Worm (Caenorhabditis elegans): ENCODE measurements around the gene sra-36.

The sra-36 gene

DNA sequence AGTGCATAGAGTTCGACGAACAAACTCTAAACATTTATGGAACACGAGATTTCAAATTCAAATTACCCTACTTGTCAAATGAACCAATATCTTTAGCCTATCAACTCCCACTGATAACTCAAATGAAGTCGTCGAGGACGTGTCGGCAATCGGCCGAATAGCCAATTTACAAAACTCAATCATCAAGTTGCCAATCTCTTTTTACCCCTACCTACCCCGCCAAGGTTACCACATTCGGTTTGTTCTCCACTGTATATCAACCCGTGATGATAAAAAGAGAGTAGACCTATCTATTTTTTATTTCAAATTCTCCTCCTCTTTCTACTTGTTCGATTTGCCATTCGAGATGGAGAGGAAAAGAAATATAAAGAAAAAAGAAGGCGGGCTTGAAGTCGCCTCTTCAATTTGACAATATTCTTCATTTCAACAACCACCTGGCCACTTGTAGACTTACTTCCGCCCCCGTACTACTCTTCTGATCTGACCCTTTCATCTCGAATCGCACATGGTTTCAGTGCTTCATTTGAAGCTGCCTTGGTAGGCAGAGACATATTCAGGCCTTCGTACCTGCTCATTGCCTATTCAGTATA lies 9.5 kb upstream of the sra-36 start:
- TF ChIP-seq aly-2 (tag; optimal IDR thresholded peaks at IDR 0.05): no peak
- peak; percentile 18 for TF ChIP-seq hlh-30 (tag; optimal IDR thresholded peaks at IDR 0.05; ENCODE audit: insufficient read depth)

DNA sequence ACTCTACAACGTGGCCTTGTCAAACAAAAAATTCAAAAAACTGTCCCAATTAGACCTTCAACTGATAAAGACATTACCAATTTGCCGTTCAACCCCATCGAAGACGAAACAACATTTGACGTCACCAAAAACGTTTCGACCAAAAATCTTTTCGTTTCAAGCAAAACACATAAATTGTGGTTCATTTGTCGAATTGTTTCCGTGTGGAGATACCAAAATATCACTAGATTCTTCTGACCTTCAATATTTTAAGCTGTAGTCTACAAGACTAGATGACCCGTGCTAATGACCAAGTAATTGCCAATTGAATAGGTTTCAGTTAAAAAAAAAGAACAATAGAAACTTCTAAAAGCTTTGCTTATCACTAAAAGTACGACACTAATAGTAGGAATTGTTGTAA lies 7.9 kb upstream of the sra-36 start:
- TF ChIP-seq ceh-62 (tag; optimal IDR thresholded peaks at IDR 0.05) (no peak), ztf-7 (tag; optimal IDR thresholded peaks at IDR 0.05) (no peak), nhr-25 (tag; optimal IDR thresholded peaks at IDR 0.05; ENCODE audit: borderline replicate concordance, insufficient read depth) (no peak), mes-2 (tag; optimal IDR thresholded peaks at IDR 0.05; ENCODE audit: poor library complexity, severe bottlenecking) (no peak), nhr-42 (GFP tag; IDR thresholded peaks at IDR 0.05) (no peak), nhr-28 (tag; optimal IDR thresholded peaks at IDR 0.05) (peak; percentile 7), lin-39 (tag; optimal IDR thresholded peaks at IDR 0.05) (no peak), unc-62 (GFP tag; optimal IDR thresholded peaks at IDR 0.05 in 1 of 2) (peak in 1 of 2 experiments; percentile 30), unc-62 (tag; optimal IDR thresholded peaks at IDR 0.05) (no peak), F44E2.7 (GFP tag; IDR thresholded peaks at IDR 0.05) (no peak), ceh-28 (tag; optimal IDR thresholded peaks at IDR 0.05) (no peak)

- TF ChIP-seq ceh-44 (GFP tag; IDR thresholded peaks at IDR 0.05): no peak
- TF ChIP-seq ces-1 (GFP tag; optimal IDR thresholded peaks at IDR 0.05): no peak
- no peak for TF ChIP-seq lim-7 (GFP tag; IDR thresholded peaks at IDR 0.05)
- peak; percentile 54 for TF ChIP-seq aha-1 (tag)
- no peak for TF ChIP-seq daf-12 (tag; optimal IDR thresholded peaks at IDR 0.05)
- no peak for TF ChIP-seq pqm-1 (tag; optimal IDR thresholded peaks at IDR 0.05)
- TF ChIP-seq nhr-76 (tag; optimal IDR thresholded peaks at IDR 0.05): no peak
- no peak for TF ChIP-seq lsy-2 (tag; optimal IDR thresholded peaks at IDR 0.05)
- TF ChIP-seq nhr-102 (tag; optimal IDR thresholded peaks at IDR 0.05): no peak
These were observed 3.0 kb upstream of the sra-36 start, which contains the start of gene sra-34 for ce11 chrII:4543568-4543967. TSS of gene sra-34 (minus strand) at chrII:4543668.

- TF ChIP-seq unc-39 (tag; optimal IDR thresholded peaks at IDR 0.05): no peak
- no peak for TF ChIP-seq ZK337.2 (GFP tag; IDR thresholded peaks at IDR 0.05)
- no peak for TF ChIP-seq ctbp-1 (GFP tag; IDR thresholded peaks at IDR 0.05)
- no peak for TF ChIP-seq aly-2 (tag; optimal IDR thresholded peaks at IDR 0.05)
- no peak for TF ChIP-seq ceh-28 (tag; optimal IDR thresholded peaks at IDR 0.05)
- no peak for TF ChIP-seq pqm-1 (tag; optimal IDR thresholded peaks at IDR 0.05)
- no peak for TF ChIP-seq dve-1 (tag; optimal IDR thresholded peaks at IDR 0.05; ENCODE audit: insufficient read depth)
- no peak for TF ChIP-seq T20F7.1 (GFP tag; optimal IDR thresholded peaks at IDR 0.05)
- TF ChIP-seq saeg-2 (GFP tag; IDR thresholded peaks at IDR 0.05): no peak
These were observed 3.4 kb downstream of the sra-36 start, which contains the start of gene sra-33 for ce11 chrII:4537141-4537540. TSS of gene sra-33 (minus strand) at chrII:4537241.

DNA sequence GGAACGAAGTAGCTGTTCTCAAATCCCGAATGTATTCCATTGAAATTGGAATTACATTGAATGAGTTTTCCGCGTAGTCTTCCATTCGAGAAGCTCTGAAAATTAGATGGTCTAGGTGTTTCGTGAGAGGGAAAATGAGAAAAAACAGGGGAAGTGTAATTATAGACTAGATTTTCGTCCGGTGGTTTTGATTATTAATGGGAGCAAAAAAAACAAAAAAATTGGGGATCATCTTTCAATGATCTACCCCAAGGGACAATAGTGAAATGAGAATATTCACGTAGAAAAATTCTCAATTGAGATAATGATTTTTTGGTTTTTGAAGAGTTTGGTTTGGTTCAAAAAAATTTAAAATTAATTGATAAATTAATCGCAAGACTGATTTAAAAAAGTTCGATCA lies 8.7 kb downstream of the sra-36 start, which contains the start of gene sra-32:
sra-32 (minus strand) TSS at position 101 of the 400 bp plus-strand sequence.
- TF ChIP-seq Y5F2A.4 (GFP tag; optimal IDR thresholded peaks at IDR 0.05) (no peak), lin-38 (GFP tag; IDR thresholded peaks at IDR 0.05) (no peak), dmd-6 (GFP tag; IDR thresholded peaks at IDR 0.05) (no peak), daf-19 (GFP tag; conservative IDR thresholded peaks at IDR 0.05) (no peak), lin-13 (GFP tag; optimal IDR thresholded peaks at IDR 0.05) (no peak), nhr-77 (tag; optimal IDR thresholded peaks at IDR 0.05) (no peak), zag-1 (tag; optimal IDR thresholded peaks at IDR 0.05) (no peak), ZK337.2 (GFP tag; IDR thresholded peaks at IDR 0.05) (no peak), F49E8.2 (tag; optimal IDR thresholded peaks at IDR 0.05; ENCODE audit: borderline replicate concordance) (no peak), skn-1 (tag; optimal IDR thresholded peaks at IDR 0.05) (no peak), ama-1 (optimal IDR thresholded peaks at IDR 0.05) (no peak), F37D6.2 (tag; optimal IDR thresholded peaks at IDR 0.05) (no peak), lir-3 (tag; optimal IDR thresholded peaks at IDR 0.05) (no peak), madf-9 (GFP tag; conservative IDR thresholded peaks at IDR 0.05) (no peak), F44E2.7 (GFP tag; IDR thresholded peaks at IDR 0.05) (no peak), lin-15B (tag; optimal IDR thresholded peaks at IDR 0.05) (no peak), nhr-42 (GFP tag; IDR thresholded peaks at IDR 0.05) (no peak)

Data from whole organism, L4 larva.